Worm (Caenorhabditis elegans) whole organism, late embryonic: Measurements from ENCODE around the gene D1054.1.

Source experiments
- K02D7.2 ChIP-seq: sonication (generic microtip); optimal IDR thresholded peaks from 2 replicates; lab custom pipeline; 2017; ENCODE audit warnings: mild to moderate bottlenecking, missing genetic modification characterization, missing compliant biosample characterization
- Y22D7AL.16 ChIP-seq: sonication (generic microtip); optimal IDR thresholded peaks from 2 replicates; lab custom pipeline; 2016; ENCODE audit warnings: missing genetic modification characterization, missing compliant biosample characterization
- ahr-1 ChIP-seq: sonication (generic microtip); optimal IDR thresholded peaks from 2 replicates; lab custom pipeline; 2016; ENCODE audit warnings: missing genetic modification characterization, missing compliant biosample characterization
- ceh-18 ChIP-seq: sonication (generic microtip); optimal IDR thresholded peaks from 2 replicates; lab custom pipeline; 2016; ENCODE audit warnings: missing genetic modification characterization, missing compliant biosample characterization
- ceh-2 ChIP-seq: sonication (generic microtip); optimal IDR thresholded peaks from 2 replicates; lab custom pipeline; 2016; ENCODE audit warnings: missing genotype, missing genetic modification characterization, missing compliant biosample characterization
- ceh-24 ChIP-seq: sonication (generic microtip); optimal IDR thresholded peaks from 2 replicates; lab custom pipeline; 2016; ENCODE audit warnings: mild to moderate bottlenecking, missing genetic modification characterization, missing compliant biosample characterization
- elt-2 ChIP-seq: sonication (generic microtip); optimal IDR thresholded peaks from 2 replicates; lab custom pipeline; 2016; ENCODE audit warnings: missing genetic modification reagents, missing genetic modification characterization, missing compliant biosample characterization
- fkh-10 ChIP-seq: fragments of 150-350 bp; optimal IDR thresholded peaks from 2 replicates; lab custom pipeline; 2014; ENCODE audit warnings: missing biosample characterization, missing genetic modification reagents, missing genetic modification characterization
- hlh-30 ChIP-seq: sonication (generic microtip); optimal IDR thresholded peaks from 2 replicates; lab custom pipeline; 2017; ENCODE audit warnings: antibody characterized with exemption, missing genetic modification characterization, missing compliant biosample characterization; ENCODE audit not compliant: insufficient read depth
- lin-11 ChIP-seq: fragments of 200-800 bp; sonication (Bioruptor generic); optimal IDR thresholded peaks from 2 replicates; lab custom pipeline; 2018; ENCODE audit warnings: mild to moderate bottlenecking, missing genetic modification characterization, missing compliant biosample characterization
- nhr-11 ChIP-seq: fragments of 150-350 bp; optimal IDR thresholded peaks from 2 replicates; lab custom pipeline; 2014; ENCODE audit warnings: missing biosample characterization, missing genetic modification characterization
- nhr-232 ChIP-seq: sonication (generic microtip); optimal IDR thresholded peaks from 2 replicates; lab custom pipeline; 2016; ENCODE audit warnings: missing genetic modification characterization, missing compliant biosample characterization
- pqm-1 ChIP-seq: sonication (generic microtip); optimal IDR thresholded peaks from 2 replicates; lab custom pipeline; 2016; ENCODE audit warnings: missing genetic modification characterization, missing compliant biosample characterization
- pros-1 ChIP-seq: fragments of 150-350 bp; optimal IDR thresholded peaks from 2 replicates; lab custom pipeline; 2014; ENCODE audit warnings: missing biosample characterization, missing genetic modification reagents, missing genetic modification characterization

DNA sequence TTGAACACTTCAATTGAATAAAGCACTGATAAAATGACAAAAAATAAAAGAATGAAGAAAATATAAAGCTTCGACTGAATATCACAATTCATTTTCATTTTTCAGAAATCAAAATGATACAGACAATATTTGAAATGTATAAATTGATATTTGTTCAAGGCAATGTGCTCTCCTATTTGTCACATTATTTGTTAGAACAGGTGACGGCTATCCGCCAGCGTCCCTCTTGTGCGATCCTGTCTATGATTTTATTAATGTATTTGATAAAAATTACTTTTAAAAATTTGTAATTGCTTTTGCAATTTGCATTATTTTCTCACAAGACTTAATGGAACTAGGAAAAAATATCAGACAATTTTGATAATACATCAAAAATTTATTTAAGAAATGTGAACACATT is 16.0 kb downstream of the D1054.1 start, which contains the start of gene F28H7.7:
- TF ChIP-seq nhr-232 (tag; lab: Kevin White, UChicago) = no peak
- no peak for TF ChIP-seq lin-11 (tag; lab: Kevin White, UChicago)
- no peak for TF ChIP-seq elt-2 (tag; lab: Kevin White, UChicago)
- no peak for TF ChIP-seq ceh-18 (tag; lab: Kevin White, UChicago)
- no peak for TF ChIP-seq ceh-24 (tag; lab: Kevin White, UChicago)
- TF ChIP-seq pqm-1 (tag; lab: Kevin White, UChicago) = no peak
- no peak for TF ChIP-seq ceh-2
- TF ChIP-seq hlh-30 (tag; lab: Kevin White, UChicago) = no peak
- TF ChIP-seq fkh-10 = no peak
- TF ChIP-seq ahr-1 = no peak
- TF ChIP-seq pros-1 (tag; lab: Kevin White, UChicago) = no peak
- no peak for TF ChIP-seq K02D7.2 (tag; lab: Kevin White, UChicago)
- no peak for TF ChIP-seq Y22D7AL.16 (tag; lab: Kevin White, UChicago)
- TF ChIP-seq nhr-11 (tag; lab: Kevin White, UChicago) = no peak
